Worm (Caenorhabditis elegans): Measurements from ENCODE around the gene ecps-1.

DNA sequence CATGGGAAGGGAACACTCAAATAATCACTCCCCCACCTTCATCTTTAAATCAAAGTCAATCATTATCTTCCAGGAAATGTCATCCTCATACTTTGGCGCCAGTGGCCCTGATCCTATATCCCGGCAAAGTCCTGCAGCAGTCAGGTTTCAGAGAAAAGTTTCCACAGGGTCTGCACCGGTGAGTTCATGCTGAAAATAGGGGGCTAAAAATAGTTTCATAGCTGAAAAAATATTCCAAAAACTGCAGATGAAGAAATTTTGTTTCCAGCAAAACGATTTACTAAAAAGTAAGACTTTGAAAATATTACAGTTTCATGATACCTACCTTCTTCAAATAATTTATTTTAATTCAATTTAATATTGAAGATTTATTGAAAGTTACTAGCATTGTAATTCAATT lies 27.7 kb upstream of the ecps-1 start, which contains the start of gene ptr-25:
- TF ChIP-seq hmg-4 (GFP tag; optimal IDR thresholded peaks at IDR 0.05) (no peak), hmbx-1 (tag; optimal IDR thresholded peaks at IDR 0.05) (no peak), scrt-1 (GFP tag; IDR thresholded peaks at IDR 0.05) (no peak), ama-1 (optimal IDR thresholded peaks at IDR 0.05) (no peak)

Measured in whole organism, early embryonic.